1 fruit fly cellular context compared by ENCODE assay signal in the genomic region with DNA sequence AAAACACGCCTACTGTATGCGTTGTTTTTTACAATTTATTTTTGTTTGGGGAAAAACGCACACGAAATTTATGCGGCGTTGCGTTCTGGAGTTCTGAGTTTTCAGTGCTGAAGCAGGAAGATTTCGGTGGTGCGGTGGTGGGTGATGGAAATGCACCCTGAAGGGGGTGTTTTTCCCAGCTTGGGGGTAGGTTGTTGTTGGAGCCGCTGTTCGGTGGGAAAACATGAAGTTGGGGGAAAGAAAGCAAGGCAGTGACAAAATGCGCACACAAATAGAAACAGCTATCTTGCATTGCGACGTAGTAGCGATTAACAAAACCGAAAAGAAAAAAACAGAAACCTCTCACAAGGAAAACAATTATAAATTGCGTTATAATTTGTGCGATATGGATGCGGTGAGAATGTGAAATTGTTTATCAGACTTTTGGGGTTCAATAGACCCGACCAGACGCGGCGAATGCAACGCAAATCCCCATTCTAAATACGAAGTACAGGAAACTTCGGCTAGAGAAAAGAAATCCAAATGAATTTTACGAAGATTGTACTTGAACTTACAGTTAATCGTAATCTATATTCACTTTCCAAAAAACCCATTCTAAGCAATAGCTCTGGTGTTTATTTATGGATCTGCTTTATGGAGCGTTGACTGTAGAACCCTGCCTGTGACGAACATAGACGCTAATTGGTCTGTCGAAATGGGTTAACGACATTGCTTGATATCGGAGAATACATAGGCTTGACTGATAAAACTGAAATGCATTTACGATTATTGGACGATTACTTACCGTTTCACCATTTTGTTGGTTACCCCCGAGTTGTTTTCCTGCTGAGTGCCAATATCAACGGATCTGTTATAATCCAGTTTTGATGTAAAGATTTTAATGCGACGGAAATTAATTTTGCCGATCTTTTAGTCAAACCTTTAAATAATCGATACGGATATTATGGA.
TF ChIP-seq lines count a peak whose summit lies in the region.

No protein-coding gene starts in this region.

TF ChIP-seq in whole organism, embryonic, 481 proteins besides CTCF, POLR2A, EP300 and RAD21 (continued from another document and continues in another):
- TF ChIP-seq CG1792 (GFP tag; optimal IDR thresholded peaks at IDR 0.05; lab: Kevin White, UChicago) (no peak), CG13624 (GFP tag; optimal IDR thresholded peaks at IDR 0.05; lab: Kevin White, UChicago) (no peak), ac (GFP tag; optimal IDR thresholded peaks at IDR 0.05; lab: Kevin White, UChicago) (no peak), Nf-YB (GFP tag; optimal IDR thresholded peaks at IDR 0.05; lab: Kevin White, UChicago) (peak; percentile 19), CG8478 (optimal IDR thresholded peaks at IDR 0.05; lab: Kevin White, UChicago) (no peak), Rfx (GFP tag; IDR thresholded peaks at IDR 0.05; lab: Robert Waterston, UW) (peak; percentile 38), yki (optimal IDR thresholded peaks at IDR 0.05; lab: Kevin White, UChicago) (no peak), CG8089 (GFP tag; optimal IDR thresholded peaks at IDR 0.05; lab: Kevin White, UChicago) (no peak), CG12155 (GFP tag; optimal IDR thresholded peaks at IDR 0.05; lab: Kevin White, UChicago) (no peak), CG17186 (GFP tag; optimal IDR thresholded peaks at IDR 0.05; lab: Kevin White, UChicago) (no peak), HmgD (GFP tag; optimal IDR thresholded peaks at IDR 0.05; lab: Kevin White, UChicago) (no peak), CG3065 (GFP tag; optimal IDR thresholded peaks at IDR 0.05; lab: Kevin White, UChicago) (no peak), sens (GFP tag; lab: Kevin White, UChicago) (peak; percentile 87), kay (GFP tag; optimal IDR thresholded peaks at IDR 0.05; lab: Kevin White, UChicago) (no peak), zfh2 (GFP tag; optimal IDR thresholded peaks at IDR 0.05; lab: Kevin White, UChicago) (no peak), Drgx (GFP tag; IDR thresholded peaks at IDR 0.05; lab: Robert Waterston, UW) (peak; percentile 31; the same call in 1 of the 2 replicates), lab (GFP tag; optimal IDR thresholded peaks at IDR 0.05; lab: Kevin White, UChicago) (peak; percentile 25), her (GFP tag; optimal IDR thresholded peaks at IDR 0.05; lab: Kevin White, UChicago) (no peak), MBD-R2 (GFP tag; IDR thresholded peaks at IDR 0.05; lab: Robert Waterston, UW) (no peak), scrt (GFP tag; optimal IDR thresholded peaks at IDR 0.05; lab: Kevin White, UChicago) (no peak), knrl (GFP tag; IDR thresholded peaks at IDR 0.05; lab: Robert Waterston, UW; ENCODE audit: partially characterized antibody) (no peak), CG10959 (GFP tag; IDR thresholded peaks at IDR 0.05; lab: Robert Waterston, UW) (no peak), stwl (tag; optimal IDR thresholded peaks at IDR 0.05; lab: Kevin White, UChicago) (no peak), CG30020 (tag; optimal IDR thresholded peaks at IDR 0.05; lab: Kevin White, UChicago) (no peak), CG6683 (GFP tag; optimal IDR thresholded peaks at IDR 0.05; lab: Kevin White, UChicago) (no peak), jigr1 (GFP tag; IDR thresholded peaks at IDR 0.05; lab: Robert Waterston, UW) (no peak), CG42726 (GFP tag; IDR thresholded peaks at IDR 0.05; lab: Robert Waterston, UW; ENCODE audit: partially characterized antibody) (no peak), sob (GFP tag; IDR thresholded peaks at IDR 0.05; lab: Robert Waterston, UW) (peak; percentile 14; the same call in 1 of the 2 replicates), gro (GFP tag; optimal IDR thresholded peaks at IDR 0.05; lab: Kevin White, UChicago) (no peak), CG4854 (GFP tag; optimal IDR thresholded peaks at IDR 0.05; lab: Kevin White, UChicago) (no peak), CG11456 (GFP tag; IDR thresholded peaks at IDR 0.05; lab: Robert Waterston, UW) (no peak), Neu2 (GFP tag; optimal IDR thresholded peaks at IDR 0.05; lab: Kevin White, UChicago; ENCODE audit: borderline replicate concordance) (no peak), CG17612 (GFP tag; IDR thresholded peaks at IDR 0.05; lab: Robert Waterston, UW) (no peak), CG30403 (GFP tag; optimal IDR thresholded peaks at IDR 0.05; lab: Kevin White, UChicago) (peak; percentile 37), zfh1 (GFP tag; IDR thresholded peaks at IDR 0.05; lab: Robert Waterston, UW) (0 out of 3 replicates have a peak, but pooled peaks have one; percentile 36), Meics (GFP tag; optimal IDR thresholded peaks at IDR 0.05; lab: Kevin White, UChicago) (peak; percentile 14), CG18262 (tag; optimal IDR thresholded peaks at IDR 0.05; lab: Kevin White, UChicago) (peak; percentile 23), ERR (GFP tag; optimal IDR thresholded peaks at IDR 0.05; lab: Kevin White, UChicago) (no peak), CG9215 (GFP tag; IDR thresholded peaks at IDR 0.05; lab: Robert Waterston, UW) (no peak), TFAM (GFP tag; optimal IDR thresholded peaks at IDR 0.05; lab: Kevin White, UChicago) (no peak), Spps (tag; optimal IDR thresholded peaks at IDR 0.05; lab: Kevin White, UChicago) (no peak), ab (GFP tag; optimal IDR thresholded peaks at IDR 0.05; lab: Kevin White, UChicago) (no peak), Adf1 (GFP tag; IDR thresholded peaks at IDR 0.05; lab: Robert Waterston, UW) (no peak), pros (GFP tag; optimal IDR thresholded peaks at IDR 0.05; lab: Kevin White, UChicago) (peak; percentile 28), Ptx1 (GFP tag; IDR thresholded peaks at IDR 0.05; lab: Robert Waterston, UW) (peak; percentile 24; the same call in 1 of the 2 replicates), nom (GFP tag; optimal IDR thresholded peaks at IDR 0.05; lab: Kevin White, UChicago) (no peak), pum (GFP tag; optimal IDR thresholded peaks at IDR 0.05; lab: Kevin White, UChicago) (no peak), ci (GFP tag; IDR thresholded peaks at IDR 0.05; lab: Robert Waterston, UW) (peak; percentile 32; the same call in 1 of the 3 replicates), hbn (GFP tag; IDR thresholded peaks at IDR 0.05; lab: Robert Waterston, UW; ENCODE audit: partially characterized antibody) (no peak), gce (GFP tag; IDR thresholded peaks at IDR 0.05; lab: Robert Waterston, UW) (no peak), Bgb (GFP tag; IDR thresholded peaks at IDR 0.05; lab: Robert Waterston, UW; ENCODE audit: partially characterized antibody) (no peak), CG1647 (GFP tag; optimal IDR thresholded peaks at IDR 0.05; lab: Kevin White, UChicago) (no peak), CG17802 (tag; optimal IDR thresholded peaks at IDR 0.05; lab: Kevin White, UChicago) (no peak), CG10543 (GFP tag; optimal IDR thresholded peaks at IDR 0.05; lab: Kevin White, UChicago) (no peak), CG1603 (tag; optimal IDR thresholded peaks at IDR 0.05; lab: Kevin White, UChicago) (peak; percentile 56), Max (GFP tag; optimal IDR thresholded peaks at IDR 0.05; lab: Kevin White, UChicago) (no peak), Awh (GFP tag; IDR thresholded peaks at IDR 0.05; lab: Robert Waterston, UW) (no peak; the same call in 1 of the 2 replicates), Hsf (GFP tag; optimal IDR thresholded peaks at IDR 0.05; lab: Kevin White, UChicago) (no peak), CG4328 (GFP tag; optimal IDR thresholded peaks at IDR 0.05; lab: Kevin White, UChicago) (no peak), ham (GFP tag; IDR thresholded peaks at IDR 0.05; lab: Robert Waterston, UW) (no peak), stc (GFP tag; IDR thresholded peaks at IDR 0.05; lab: Robert Waterston, UW) (no peak), Poxn (GFP tag; IDR thresholded peaks at IDR 0.05; lab: Robert Waterston, UW) (no peak), onecut (GFP tag; IDR thresholded peaks at IDR 0.05; lab: Robert Waterston, UW) (peak; percentile 25), CG10654 (GFP tag; optimal IDR thresholded peaks at IDR 0.05; lab: Kevin White, UChicago) (no peak), CG12104 (GFP tag; optimal IDR thresholded peaks at IDR 0.05; lab: Kevin White, UChicago) (no peak), sna (GFP tag; IDR thresholded peaks at IDR 0.05; lab: Robert Waterston, UW; ENCODE audit: partially characterized antibody) (no peak), Med (GFP tag; lab: Kevin White, UChicago) (peak; percentile 88), H2.0 (GFP tag; IDR thresholded peaks at IDR 0.05; lab: Robert Waterston, UW) (no peak), dati (GFP tag; IDR thresholded peaks at IDR 0.05; lab: Robert Waterston, UW) (no peak), p53 (GFP tag; optimal IDR thresholded peaks at IDR 0.05; lab: Kevin White, UChicago) (no peak), gcm2 (GFP tag; optimal IDR thresholded peaks at IDR 0.05; lab: Kevin White, UChicago) (no peak), Dip2 (GFP tag; IDR thresholded peaks at IDR 0.05; lab: Robert Waterston, UW) (no peak), E2f1 (GFP tag; IDR thresholded peaks at IDR 0.05; lab: Robert Waterston, UW) (no peak), Deaf1 (tag; optimal IDR thresholded peaks at IDR 0.05; lab: Kevin White, UChicago) (peak; percentile 9), Asciz (GFP tag; optimal IDR thresholded peaks at IDR 0.05; lab: Kevin White, UChicago) (no peak), CG32767 (GFP tag; IDR thresholded peaks at IDR 0.05; lab: Robert Waterston, UW) (no peak), CG6254 (GFP tag; optimal IDR thresholded peaks at IDR 0.05; lab: Kevin White, UChicago) (no peak), CG2678 (tag; optimal IDR thresholded peaks at IDR 0.05; lab: Kevin White, UChicago) (peak; percentile 23), Dek (tag; optimal IDR thresholded peaks at IDR 0.05; lab: Kevin White, UChicago) (no peak), Vsx1 (GFP tag; optimal IDR thresholded peaks at IDR 0.05; lab: Kevin White, UChicago) (no peak), ap (GFP tag; IDR thresholded peaks at IDR 0.05; lab: Robert Waterston, UW) (no peak), Ravus (GFP tag; IDR thresholded peaks at IDR 0.05; lab: Robert Waterston, UW) (no peak), Hmr (GFP tag; optimal IDR thresholded peaks at IDR 0.05; lab: Kevin White, UChicago) (no peak), CG18476 (GFP tag; optimal IDR thresholded peaks at IDR 0.05; lab: Kevin White, UChicago) (no peak), CG6791 (GFP tag; IDR thresholded peaks at IDR 0.05; lab: Robert Waterston, UW; ENCODE audit: partially characterized antibody) (no peak), schlank (tag; optimal IDR thresholded peaks at IDR 0.05; lab: Kevin White, UChicago) (no peak), pita (GFP tag; optimal IDR thresholded peaks at IDR 0.05; lab: Kevin White, UChicago) (no peak), phol (tag; optimal IDR thresholded peaks at IDR 0.05; lab: Kevin White, UChicago) (peak; percentile 38), CG9727 (GFP tag; optimal IDR thresholded peaks at IDR 0.05; lab: Kevin White, UChicago) (no peak), nerfin-1 (tag; optimal IDR thresholded peaks at IDR 0.05; lab: Kevin White, UChicago) (peak; percentile 58), Aef1 (GFP tag; IDR thresholded peaks at IDR 0.05; lab: Robert Waterston, UW) (0 out of 3 replicates have a peak, but pooled peaks have one; percentile 14), fd3F (GFP tag; optimal IDR thresholded peaks at IDR 0.05; lab: Kevin White, UChicago) (no peak), crc (GFP tag; optimal IDR thresholded peaks at IDR 0.05; lab: Kevin White, UChicago) (no peak), Sry-δ (GFP tag; optimal IDR thresholded peaks at IDR 0.05; lab: Kevin White, UChicago) (no peak), gem (tag; optimal IDR thresholded peaks at IDR 0.05; lab: Kevin White, UChicago) (peak; percentile 57), CG10267 (tag; optimal IDR thresholded peaks at IDR 0.05; lab: Kevin White, UChicago) (no peak), H15 (GFP tag; IDR thresholded peaks at IDR 0.05; lab: Robert Waterston, UW) (no peak), CG4360 (GFP tag; IDR thresholded peaks at IDR 0.05; lab: Robert Waterston, UW) (peak; percentile 73), vfl (GFP tag; optimal IDR thresholded peaks at IDR 0.05; lab: Kevin White, UChicago) (no peak), esg (GFP tag; conservative IDR thresholded peaks at IDR 0.05; lab: Robert Waterston, UW) (no peak), Hey (tag; optimal IDR thresholded peaks at IDR 0.05; lab: Kevin White, UChicago) (no peak), aop (GFP tag; IDR thresholded peaks at IDR 0.05; lab: Robert Waterston, UW) (0 out of 2 replicates have a peak, but pooled peaks have one; percentile 30), pb (GFP tag; optimal IDR thresholded peaks at IDR 0.05; lab: Kevin White, UChicago) (no peak), ase (GFP tag; IDR thresholded peaks at IDR 0.05; lab: Robert Waterston, UW) (no peak), fd102C (GFP tag; optimal IDR thresholded peaks at IDR 0.05; lab: Kevin White, UChicago) (no peak), Doc3 (GFP tag; IDR thresholded peaks at IDR 0.05; lab: Robert Waterston, UW; ENCODE audit: partially characterized antibody) (no peak), tna (GFP tag; IDR thresholded peaks at IDR 0.05; lab: Robert Waterston, UW; ENCODE audit: partially characterized antibody) (no peak), grn (GFP tag; optimal IDR thresholded peaks at IDR 0.05; lab: Kevin White, UChicago) (no peak), row (GFP tag; IDR thresholded peaks at IDR 0.05; lab: Robert Waterston, UW) (peak; percentile 51), ind (GFP tag; optimal IDR thresholded peaks at IDR 0.05; lab: Kevin White, UChicago) (peak; percentile 25), Oli (tag; optimal IDR thresholded peaks at IDR 0.05; lab: Kevin White, UChicago) (peak; percentile 48), twi (tag; optimal IDR thresholded peaks at IDR 0.05; lab: Kevin White, UChicago) (no peak), cwo (GFP tag; optimal IDR thresholded peaks at IDR 0.05; lab: Kevin White, UChicago) (no peak), CG7928 (GFP tag; optimal IDR thresholded peaks at IDR 0.05; lab: Kevin White, UChicago) (no peak), CG16815 (GFP tag; optimal IDR thresholded peaks at IDR 0.05; lab: Kevin White, UChicago) (no peak), Hr3 (GFP tag; optimal IDR thresholded peaks at IDR 0.05; lab: Kevin White, UChicago) (peak; percentile 10), CG34224 (GFP tag; IDR thresholded peaks at IDR 0.05; lab: Robert Waterston, UW; ENCODE audit: partially characterized antibody) (no peak), Abd-B (GFP tag; optimal IDR thresholded peaks at IDR 0.05; lab: Kevin White, UChicago) (no peak), CG13296 (GFP tag; optimal IDR thresholded peaks at IDR 0.05; lab: Kevin White, UChicago) (no peak), CG15514 (GFP tag; optimal IDR thresholded peaks at IDR 0.05; lab: Kevin White, UChicago) (no peak), CoRest (tag; optimal IDR thresholded peaks at IDR 0.05; lab: Kevin White, UChicago) (no peak), Dad (GFP tag; optimal IDR thresholded peaks at IDR 0.05; lab: Kevin White, UChicago) (no peak), tap (tag; optimal IDR thresholded peaks at IDR 0.05; lab: Kevin White, UChicago) (peak; percentile 33), CG11696 (GFP tag; IDR thresholded peaks at IDR 0.05; lab: Robert Waterston, UW) (no peak), Elba2 (GFP tag; optimal IDR thresholded peaks at IDR 0.05; lab: Kevin White, UChicago) (no peak)
